Fruit fly (Drosophila melanogaster): Measurements from ENCODE around the gene CG10375.

The CG10375 gene

DNA sequence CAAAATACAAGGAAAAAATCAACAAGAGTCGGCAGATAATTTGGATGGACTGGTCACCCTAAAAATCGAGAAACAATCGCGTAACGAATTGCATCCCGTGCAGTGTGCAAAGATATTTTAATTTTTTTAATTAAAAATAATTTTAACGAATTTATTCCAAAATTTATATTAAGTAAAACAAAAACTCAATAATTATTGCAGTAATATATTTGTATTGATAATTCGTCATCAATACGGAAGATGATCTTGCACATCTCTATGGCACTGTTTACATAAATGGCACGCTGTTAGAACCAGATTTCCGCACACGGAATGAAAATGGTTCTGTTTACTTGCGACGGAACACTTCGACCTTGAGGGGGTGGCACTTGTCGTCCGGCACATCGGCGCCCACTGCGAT, 5.3 kb downstream of the CG10375 start, which contains the start of gene tst (continued):
- TF ChIP-seq fd3F (GFP tag; optimal IDR thresholded peaks at IDR 0.05) (peak; percentile 88), yki (optimal IDR thresholded peaks at IDR 0.05) (no peak), kah (GFP tag; optimal IDR thresholded peaks at IDR 0.05) (peak; percentile 60), gce (GFP tag; IDR thresholded peaks at IDR 0.05) (peak; percentile 92), CG10462 (GFP tag; optimal IDR thresholded peaks at IDR 0.05) (peak; percentile 61), ranshi (GFP tag; IDR thresholded peaks at IDR 0.05) (peak; percentile 97), vvl (GFP tag; IDR thresholded peaks at IDR 0.05) (peak; percentile 99), Mad (GFP tag; optimal IDR thresholded peaks at IDR 0.05) (peak; percentile 45), crp (GFP tag; optimal IDR thresholded peaks at IDR 0.05) (peak in 1 of 2 experiments; percentile 33), CG34376 (GFP tag; optimal IDR thresholded peaks at IDR 0.05) (peak; percentile 34), CG31224 (GFP tag; IDR thresholded peaks at IDR 0.05) (peak; percentile 92), otp (GFP tag; IDR thresholded peaks at IDR 0.05) (peak; percentile 88; the same call in 2 of the 3 replicates), CG10147 (GFP tag; optimal IDR thresholded peaks at IDR 0.05) (peak; percentile 84), CG17568 (GFP tag; optimal IDR thresholded peaks at IDR 0.05) (no peak), ems (GFP tag; optimal IDR thresholded peaks at IDR 0.05) (no peak), CG18262 (tag; optimal IDR thresholded peaks at IDR 0.05) (peak; percentile 94), Mes4 (GFP tag; optimal IDR thresholded peaks at IDR 0.05) (peak; percentile 7), CG11093 (GFP tag; IDR thresholded peaks at IDR 0.05) (peak; percentile 94), CG10565 (GFP tag; optimal IDR thresholded peaks at IDR 0.05) (peak; percentile 20), sqz (GFP tag; optimal IDR thresholded peaks at IDR 0.05) (no peak), dmrt99B (tag; optimal IDR thresholded peaks at IDR 0.05) (peak; percentile 90), D (optimal IDR thresholded peaks at IDR 0.05) (no peak), D (GFP tag; optimal IDR thresholded peaks at IDR 0.05) (peak; percentile 78), esg (GFP tag; conservative IDR thresholded peaks at IDR 0.05) (peak; percentile 96), CG4707 (GFP tag; optimal IDR thresholded peaks at IDR 0.05) (no peak), CG14667 (GFP tag; IDR thresholded peaks at IDR 0.05) (peak; percentile 98), C15 (GFP tag; IDR thresholded peaks at IDR 0.05) (peak; percentile 87; the same call in 2 of the 3 replicates), Oaz (GFP tag; IDR thresholded peaks at IDR 0.05) (peak; percentile 87), cato (GFP tag; optimal IDR thresholded peaks at IDR 0.05; ENCODE audit: borderline replicate concordance) (peak; percentile 81), pfk (GFP tag; optimal IDR thresholded peaks at IDR 0.05) (no peak), salm (tag; optimal IDR thresholded peaks at IDR 0.05) (peak; percentile 80), Taf1 (GFP tag; IDR thresholded peaks at IDR 0.05) (peak; percentile 93), tgo (GFP tag; IDR thresholded peaks at IDR 0.05) (peak; percentile 98), CG6791 (GFP tag; IDR thresholded peaks at IDR 0.05; ENCODE audit: partially characterized antibody) (no peak), CG12104 (GFP tag; optimal IDR thresholded peaks at IDR 0.05) (peak; percentile 88), YL-1 (GFP tag; optimal IDR thresholded peaks at IDR 0.05) (peak; percentile 71), CG30020 (tag; optimal IDR thresholded peaks at IDR 0.05) (peak; percentile 72), CG10209 (GFP tag; optimal IDR thresholded peaks at IDR 0.05) (peak; percentile 92), ash1 (GFP tag; optimal IDR thresholded peaks at IDR 0.05) (no peak), stc (GFP tag; IDR thresholded peaks at IDR 0.05) (peak; percentile 95), bowl (GFP tag; IDR thresholded peaks at IDR 0.05) (peak; percentile 76), CG6689 (GFP tag; IDR thresholded peaks at IDR 0.05) (peak; percentile 97), CG32767 (GFP tag; IDR thresholded peaks at IDR 0.05) (peak; percentile 93), CG4404 (GFP tag; IDR thresholded peaks at IDR 0.05) (peak; percentile 98), gcm (GFP tag; optimal IDR thresholded peaks at IDR 0.05) (peak; percentile 87), hb (GFP tag; IDR thresholded peaks at IDR 0.05; ENCODE audit: partially characterized antibody) (no peak), tll (GFP tag; optimal IDR thresholded peaks at IDR 0.05) (peak in 1 of 2 experiments; percentile 30), Atf3 (GFP tag; optimal IDR thresholded peaks at IDR 0.05) (no peak), zen (tag; optimal IDR thresholded peaks at IDR 0.05) (peak; percentile 90), CG12219 (GFP tag; optimal IDR thresholded peaks at IDR 0.05) (peak; percentile 40), caup (GFP tag; optimal IDR thresholded peaks at IDR 0.05; ENCODE audit: severe bottlenecking) (peak; percentile 86)

Measured in whole organism, embryonic.